Fruit fly (Drosophila melanogaster): ENCODE measurements around the gene CG42846.

The CG42846 gene

DNA sequence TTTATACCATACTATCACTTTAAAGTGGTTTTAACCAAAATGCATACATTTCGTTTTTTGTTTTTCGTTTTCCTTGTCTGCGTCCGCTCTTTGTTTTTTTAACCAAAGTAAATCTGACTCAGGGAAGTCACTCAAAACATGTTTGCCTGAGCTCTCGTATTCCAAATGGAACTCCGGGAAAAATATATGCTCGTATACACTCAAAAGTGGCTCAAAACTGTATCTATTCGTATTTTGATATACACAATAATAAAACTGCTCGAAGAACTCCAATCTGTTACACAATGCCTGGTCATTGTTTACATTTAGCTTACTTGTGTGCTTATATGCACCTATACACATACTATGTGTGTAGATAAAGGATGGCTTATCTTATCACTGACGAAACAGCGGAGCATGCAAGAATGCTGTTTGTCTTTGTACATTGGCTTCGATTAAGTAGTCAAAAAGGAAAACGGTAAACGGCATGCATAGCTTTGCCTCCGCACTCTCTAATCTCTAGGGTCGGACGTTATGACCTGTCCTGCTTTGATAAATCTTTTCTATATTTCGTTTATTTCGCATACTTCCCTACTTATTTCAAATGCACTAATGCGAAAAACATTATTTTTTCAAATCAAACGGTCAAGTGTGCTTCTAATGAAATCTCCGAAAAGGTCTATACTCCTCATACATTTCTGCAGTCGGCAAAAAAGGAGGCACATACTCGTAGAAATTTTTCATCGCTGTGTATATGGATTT is 39.5 kb upstream of the CG42846 start, which contains the start of gene miple2 (continued):
- TF ChIP-seq ewg (GFP tag; optimal IDR thresholded peaks at IDR 0.05) (no peak), Sin3A (optimal IDR thresholded peaks at IDR 0.05) (no peak), dmrt11E (tag; optimal IDR thresholded peaks at IDR 0.05) (peak; percentile 31), CG5180 (GFP tag; optimal IDR thresholded peaks at IDR 0.05) (peak; percentile 43), CG31441 (GFP tag; IDR thresholded peaks at IDR 0.05) (no peak; the same call in 1 of the 2 replicates), Poxn (GFP tag; IDR thresholded peaks at IDR 0.05) (no peak), Hey (tag; optimal IDR thresholded peaks at IDR 0.05) (peak; percentile 23), CG10565 (GFP tag; optimal IDR thresholded peaks at IDR 0.05) (no peak), H15 (GFP tag; IDR thresholded peaks at IDR 0.05) (no peak), CG9727 (GFP tag; optimal IDR thresholded peaks at IDR 0.05) (peak; percentile 69), jigr1 (GFP tag; IDR thresholded peaks at IDR 0.05) (no peak), CG12942 (GFP tag; optimal IDR thresholded peaks at IDR 0.05) (peak; percentile 21), amos (GFP tag; IDR thresholded peaks at IDR 0.05; ENCODE audit: partially characterized antibody) (no peak; the same call in 1 of the 2 replicates), CG2712 (tag; optimal IDR thresholded peaks at IDR 0.05) (peak; percentile 59), Neu2 (GFP tag; optimal IDR thresholded peaks at IDR 0.05; ENCODE audit: borderline replicate concordance) (no peak), Asciz (GFP tag; optimal IDR thresholded peaks at IDR 0.05) (peak; percentile 61), rib (GFP tag; IDR thresholded peaks at IDR 0.05) (0 out of 2 replicates have a peak, but pooled peaks have one; percentile 38), BEAF-32 (GFP tag; optimal IDR thresholded peaks at IDR 0.05) (no peak), stc (GFP tag; IDR thresholded peaks at IDR 0.05) (no peak), danr (GFP tag; IDR thresholded peaks at IDR 0.05) (no peak), sens-2 (GFP tag; IDR thresholded peaks at IDR 0.05) (no peak), CG11695 (GFP tag; IDR thresholded peaks at IDR 0.05) (peak; percentile 26; the same call in 1 of the 3 replicates), zen (tag; optimal IDR thresholded peaks at IDR 0.05) (no peak), CG18599 (GFP tag; optimal IDR thresholded peaks at IDR 0.05) (peak; percentile 64), Rx (GFP tag; IDR thresholded peaks at IDR 0.05) (no peak), chinmo (GFP tag; IDR thresholded peaks at IDR 0.05; ENCODE audit: partially characterized antibody) (peak; percentile 68; the same call in 3 of the 4 replicates), CG31388 (GFP tag; optimal IDR thresholded peaks at IDR 0.05) (no peak), CG15011 (GFP tag; optimal IDR thresholded peaks at IDR 0.05) (peak; percentile 37), CG6854 (GFP tag; optimal IDR thresholded peaks at IDR 0.05) (peak; percentile 31), Stat92E (GFP tag; optimal IDR thresholded peaks at IDR 0.05) (peak in 1 of 3 experiments; percentile 16), CG10267 (tag; optimal IDR thresholded peaks at IDR 0.05) (peak; percentile 15), CG3726 (GFP tag; IDR thresholded peaks at IDR 0.05) (no peak), CG12071 (GFP tag; optimal IDR thresholded peaks at IDR 0.05) (peak; percentile 13), jing (GFP tag; optimal IDR thresholded peaks at IDR 0.05) (no peak), Ptx1 (GFP tag; IDR thresholded peaks at IDR 0.05) (0 out of 2 replicates have a peak, but pooled peaks have one; percentile 9), ERR (GFP tag; optimal IDR thresholded peaks at IDR 0.05) (peak; percentile 21), fru (optimal IDR thresholded peaks at IDR 0.05) (no peak), lab (GFP tag; optimal IDR thresholded peaks at IDR 0.05) (peak; percentile 63), wdn (GFP tag; IDR thresholded peaks at IDR 0.05) (no peak), pfk (GFP tag; optimal IDR thresholded peaks at IDR 0.05) (peak; percentile 66), Mrtf (GFP tag; IDR thresholded peaks at IDR 0.05) (no peak), Jarid2 (GFP tag; optimal IDR thresholded peaks at IDR 0.05) (no peak), tup (GFP tag; optimal IDR thresholded peaks at IDR 0.05) (no peak), bsh (GFP tag; optimal IDR thresholded peaks at IDR 0.05) (peak; percentile 26 to 38), Doc3 (GFP tag; IDR thresholded peaks at IDR 0.05; ENCODE audit: partially characterized antibody) (no peak), CG14014 (GFP tag; IDR thresholded peaks at IDR 0.05) (no peak), ATbp (GFP tag; optimal IDR thresholded peaks at IDR 0.05) (peak; percentile 42), twi (tag; optimal IDR thresholded peaks at IDR 0.05) (peak; percentile 57), Taf1 (GFP tag; IDR thresholded peaks at IDR 0.05) (no peak)

All from whole organism, embryonic.